Worm (Caenorhabditis elegans): Measurements from ENCODE around the gene Y17G7B.20.

The Y17G7B.20 gene

ce11 chrII:11974048-11974995 is 5.3 kb downstream of the Y17G7B.20 start (continued):
- no peak for TF ChIP-seq ceh-20 (GFP tag; IDR thresholded peaks at IDR 0.05)
- TF ChIP-seq ama-1 (optimal IDR thresholded peaks at IDR 0.05), result no peak
- no peak for TF ChIP-seq cey-2 (tag; optimal IDR thresholded peaks at IDR 0.05; ENCODE audit: borderline replicate concordance, insufficient read depth)
- no peak for TF ChIP-seq spr-1 (tag; optimal IDR thresholded peaks at IDR 0.05)
- no peak for TF ChIP-seq daf-12 (tag; optimal IDR thresholded peaks at IDR 0.05)
- TF ChIP-seq nhr-6 (tag; optimal IDR thresholded peaks at IDR 0.05), result no peak
- TF ChIP-seq set-16 (GFP tag; IDR thresholded peaks at IDR 0.05), result no peak
- peak; percentile 4; the same call in 1 of the 2 replicates for TF ChIP-seq zip-11 (GFP tag; IDR thresholded peaks at IDR 0.05)
- no peak for TF ChIP-seq vab-7 (GFP tag; IDR thresholded peaks at IDR 0.05)
- no peak for TF ChIP-seq ZK546.5 (tag; optimal IDR thresholded peaks at IDR 0.05)
- TF ChIP-seq madf-9 (GFP tag; conservative IDR thresholded peaks at IDR 0.05), result no peak
- TF ChIP-seq zfp-2 (tag; optimal IDR thresholded peaks at IDR 0.05), result no peak
- peak; percentile 50 for TF ChIP-seq hlh-11 (tag; optimal IDR thresholded peaks at IDR 0.05)
- no peak for TF ChIP-seq nhr-10 (tag; optimal IDR thresholded peaks at IDR 0.05)
- TF ChIP-seq dmd-6 (GFP tag; IDR thresholded peaks at IDR 0.05), result no peak; the same call in 1 of the 2 replicates
- TF ChIP-seq ceh-32 (tag; optimal IDR thresholded peaks at IDR 0.05; ENCODE audit: poor library complexity), result no peak
- peak; percentile 23 for TF ChIP-seq lin-13 (GFP tag; optimal IDR thresholded peaks at IDR 0.05)
- TF ChIP-seq php-3 (GFP tag; IDR thresholded peaks at IDR 0.05), result no peak; the same call in none of the 2 replicates
- TF ChIP-seq daf-19 (GFP tag; conservative IDR thresholded peaks at IDR 0.05), result no peak
- no peak for TF ChIP-seq lin-1 (GFP tag; IDR thresholded peaks at IDR 0.05)
- no peak for TF ChIP-seq pha-4 (GFP tag; IDR thresholded peaks at IDR 0.05)
- TF ChIP-seq pha-4 (tag; optimal IDR thresholded peaks at IDR 0.05), result no peak
- TF ChIP-seq nhr-25 (tag; optimal IDR thresholded peaks at IDR 0.05; ENCODE audit: borderline replicate concordance, insufficient read depth), result no peak
- peak; percentile 4 for TF ChIP-seq unc-130 (GFP tag; optimal IDR thresholded peaks at IDR 0.05)
- TF ChIP-seq gei-8 (GFP tag; optimal IDR thresholded peaks at IDR 0.05), result no peak
- no peak for TF ChIP-seq fkh-10 (GFP tag; optimal IDR thresholded peaks at IDR 0.05)
- TF ChIP-seq ceh-82 (tag; optimal IDR thresholded peaks at IDR 0.05), result no peak
- TF ChIP-seq zfp-3 (GFP tag; conservative IDR thresholded peaks at IDR 0.05), result no peak
- no peak for TF ChIP-seq ztf-7 (tag; optimal IDR thresholded peaks at IDR 0.05)
- no peak for TF ChIP-seq ZK337.2 (GFP tag; IDR thresholded peaks at IDR 0.05)
- peak; percentile 54; the same call in 1 of the 2 replicates for TF ChIP-seq tra-1 (GFP tag; IDR thresholded peaks at IDR 0.05)
- no peak for TF ChIP-seq snpc-4 (tag; optimal IDR thresholded peaks at IDR 0.05)
- TF ChIP-seq nhr-76 (tag; optimal IDR thresholded peaks at IDR 0.05), result no peak
- TF ChIP-seq nhr-111 (GFP tag; optimal IDR thresholded peaks at IDR 0.05), result no peak
- TF ChIP-seq ztf-11 (tag; optimal IDR thresholded peaks at IDR 0.05), result no peak
- no peak for TF ChIP-seq attf-4 (tag; optimal IDR thresholded peaks at IDR 0.05)
- no peak for TF ChIP-seq dmd-8 (GFP tag; IDR thresholded peaks at IDR 0.05)
- peak; percentile 35; the same call in 1 of the 2 replicates for TF ChIP-seq Y48G9A.11 (GFP tag; IDR thresholded peaks at IDR 0.05)
- TF ChIP-seq zag-1 (tag; optimal IDR thresholded peaks at IDR 0.05), result no peak
- TF ChIP-seq ceh-28 (tag; optimal IDR thresholded peaks at IDR 0.05), result no peak
- peak; percentile 49 for TF ChIP-seq nhr-42 (GFP tag; IDR thresholded peaks at IDR 0.05)
- TF ChIP-seq lir-3 (tag; optimal IDR thresholded peaks at IDR 0.05), result no peak
- peak; percentile 62; the same call in 1 of the 2 replicates for TF ChIP-seq arid-1 (GFP tag; conservative IDR thresholded peaks at IDR 0.05)
- TF ChIP-seq D1046.2 (GFP tag; IDR thresholded peaks at IDR 0.05), result 0 out of 2 replicates have a peak, but pooled peaks have one; percentile 68
- no peak for TF ChIP-seq egl-27 (tag; optimal IDR thresholded peaks at IDR 0.05)
- TF ChIP-seq mes-2 (tag; optimal IDR thresholded peaks at IDR 0.05; ENCODE audit: poor library complexity, severe bottlenecking), result peak; percentile 41
- no peak for TF ChIP-seq nhr-11 (tag; optimal IDR thresholded peaks at IDR 0.05)
- TF ChIP-seq zip-2 (tag; optimal IDR thresholded peaks at IDR 0.05), result no peak
- TF ChIP-seq T26A8.4 (GFP tag; IDR thresholded peaks at IDR 0.05), result peak; percentile 67
- TF ChIP-seq mdl-1 (tag; optimal IDR thresholded peaks at IDR 0.05), result no peak

Measured in whole organism, L4 larva.